Fruit fly (Drosophila melanogaster) whole organism, prepupa: ENCODE measurements around the gene Tat.
A peak's percentile ranks its signal among the peaks of the same experiment; 100 is the strongest.

Experiments used
- Blimp-1 ChIP-seq: fragments of 200-800 bp; sonication (Bioruptor generic); optimal IDR thresholded peaks from 3 replicates; lab custom pipeline; 2017; ENCODE audit warnings: missing biosample characterization, missing genetic modification characterization, mild to moderate bottlenecking, moderate library complexity, missing genetic modification reagents
- CG10631 ChIP-seq: fragments of 200-800 bp; sonication (Bioruptor generic); optimal IDR thresholded peaks from 2 replicates; lab custom pipeline; 2016; ENCODE audit warnings: missing biosample characterization, missing genetic modification characterization
- CG10669 ChIP-seq: fragments of 200-800 bp; sonication (Bioruptor generic); optimal IDR thresholded peaks from 3 replicates; lab custom pipeline; 2018; ENCODE audit warnings: missing biosample characterization, mild to moderate bottlenecking, missing genetic modification characterization, moderate library complexity
- CG11294 ChIP-seq: fragments of 200-800 bp; sonication (Bioruptor generic); IDR thresholded peaks from 2 replicates; pipeline ENCODE4 v1.3.6; 2022; ENCODE audit warnings: missing biosample characterization, missing genetic modification characterization
- CG11762 ChIP-seq: fragments of 200-800 bp; sonication (Bioruptor generic); optimal IDR thresholded peaks from 3 replicates; lab custom pipeline; 2016; ENCODE audit warnings: missing biosample characterization, missing genetic modification characterization; ENCODE audit not compliant: insufficient read depth
- CG15336 ChIP-seq: fragments of 200-800 bp; sonication (Bioruptor generic); IDR thresholded peaks from 2 replicates; pipeline ENCODE4 v1.3.6; 2022; ENCODE audit warnings: missing biosample characterization, missing genetic modification characterization
- CG1621 ChIP-seq: fragments of 200-800 bp; sonication (Bioruptor generic); optimal IDR thresholded peaks from 3 replicates; lab custom pipeline; 2018; ENCODE audit warnings: missing biosample characterization, mild to moderate bottlenecking, missing genetic modification characterization
- CG3032 ChIP-seq: fragments of 200-800 bp; optimal IDR thresholded peaks from 2 replicates; lab custom pipeline; 2019; ENCODE audit warnings: missing biosample characterization, mild to moderate bottlenecking, missing genetic modification characterization, moderate library complexity
- CG31627 ChIP-seq: fragments of 200-800 bp; sonication (Bioruptor generic); optimal IDR thresholded peaks from 3 replicates; lab custom pipeline; 2016; ENCODE audit warnings: missing biosample characterization, missing genetic modification characterization
- CG32006 ChIP-seq: fragments of 200-800 bp; sonication (Bioruptor generic); optimal IDR thresholded peaks from 3 replicates; lab custom pipeline; 2017; ENCODE audit warnings: missing biosample characterization, mild to moderate bottlenecking, missing genetic modification characterization
- CG34406 ChIP-seq: fragments of 200-800 bp; sonication (Bioruptor generic); optimal IDR thresholded peaks from 3 replicates; lab custom pipeline; 2016; ENCODE audit warnings: missing biosample characterization, missing genetic modification characterization
- CG3919 ChIP-seq: fragments of 200-800 bp; sonication (Bioruptor generic); optimal IDR thresholded peaks from 3 replicates; lab custom pipeline; 2016; ENCODE audit warnings: missing biosample characterization, missing genetic modification characterization
- CG4318 ChIP-seq: fragments of 200-800 bp; sonication (Bioruptor generic); optimal IDR thresholded peaks from 3 replicates; lab custom pipeline; 2017; ENCODE audit warnings: missing biosample characterization, mild to moderate bottlenecking, missing genetic modification characterization
- CG6276 ChIP-seq: fragments of 200-800 bp; sonication (Bioruptor generic); optimal IDR thresholded peaks from 2 replicates; lab custom pipeline; 2017; ENCODE audit warnings: missing biosample characterization, mild to moderate bottlenecking, missing genetic modification characterization
- CG6854 ChIP-seq: fragments of 200-800 bp; sonication (Bioruptor generic); optimal IDR thresholded peaks from 2 replicates; lab custom pipeline; 2017; ENCODE audit warnings: missing biosample characterization, mild to moderate bottlenecking, missing genetic modification characterization
- CG7368 ChIP-seq: fragments of 200-800 bp; sonication (Bioruptor generic); optimal IDR thresholded peaks from 3 replicates; lab custom pipeline; 2016; ENCODE audit warnings: missing biosample characterization, missing genetic modification characterization
- CG8632 ChIP-seq: fragments of 200-800 bp; sonication (Bioruptor generic); optimal IDR thresholded peaks from 3 replicates; lab custom pipeline; 2016; ENCODE audit warnings: missing biosample characterization, missing genetic modification characterization
- CG9139 ChIP-seq: fragments of 200-800 bp; sonication (Bioruptor generic); optimal IDR thresholded peaks from 3 replicates; lab custom pipeline; 2017; ENCODE audit warnings: missing biosample characterization, mild to moderate bottlenecking, missing genetic modification characterization
- Eip75B ChIP-seq: fragments of 200-800 bp; sonication (Bioruptor generic); optimal IDR thresholded peaks from 3 replicates; lab custom pipeline; 2016; ENCODE audit warnings: missing biosample characterization, missing genetic modification characterization
- Eip78C ChIP-seq: fragments of 200-800 bp; sonication (Bioruptor generic); peaks from one replicate; lab custom pipeline; 2016; ENCODE audit warnings: missing biosample characterization, missing genetic modification characterization
- Eip93F ChIP-seq: fragments of 200-800 bp; sonication (Bioruptor generic); optimal IDR thresholded peaks from 2 replicates; lab custom pipeline; 2016; ENCODE audit warnings: missing biosample characterization, mild to moderate bottlenecking, missing genetic modification characterization
- Ets96B ChIP-seq: fragments of 200-800 bp; optimal IDR thresholded peaks from 2 replicates; lab custom pipeline; 2019; ENCODE audit warnings: missing biosample characterization, mild to moderate bottlenecking, missing genetic modification characterization, moderate library complexity
- Gug ChIP-seq: fragments of 200-800 bp; sonication (Bioruptor generic); IDR thresholded peaks from 2 replicates; pipeline ENCODE4 v1.3.6; 2022; ENCODE audit warnings: missing biosample characterization, missing genetic modification characterization
- Hr39 ChIP-seq: fragments of 200-800 bp; sonication (Bioruptor generic); optimal IDR thresholded peaks from 2 replicates; lab custom pipeline; 2016; ENCODE audit warnings: missing biosample characterization, missing genetic modification characterization
- Hr4 ChIP-seq: fragments of 200-800 bp; sonication (Bioruptor generic); optimal IDR thresholded peaks from 3 replicates; lab custom pipeline; 2016; ENCODE audit warnings: missing biosample characterization, missing genetic modification characterization
- Lpt ChIP-seq: fragments of 200-800 bp; sonication (Bioruptor generic); optimal IDR thresholded peaks from 3 replicates; lab custom pipeline; 2016; ENCODE audit warnings: missing biosample characterization, missing genetic modification characterization
- Smox ChIP-seq: fragments of 200-800 bp; sonication (Bioruptor generic); optimal IDR thresholded peaks from 3 replicates; lab custom pipeline; 2016; ENCODE audit warnings: missing biosample characterization, missing genetic modification characterization
- Sox14 ChIP-seq: fragments of 200-800 bp; sonication (Bioruptor generic); optimal IDR thresholded peaks from 3 replicates; lab custom pipeline; 2016; ENCODE audit warnings: missing biosample characterization, missing genetic modification characterization
- achi ChIP-seq: fragments of 200-800 bp; sonication (Bioruptor generic); optimal IDR thresholded peaks from 3 replicates; lab custom pipeline; 2016; ENCODE audit warnings: missing biosample characterization, missing genetic modification characterization
- acj6 ChIP-seq: fragments of 200-800 bp; sonication (Bioruptor generic); optimal IDR thresholded peaks from 3 replicates; lab custom pipeline; 2016; ENCODE audit warnings: missing biosample characterization, missing genetic modification characterization
- cyc ChIP-seq: fragments of 200-800 bp; sonication (Bioruptor generic); optimal IDR thresholded peaks from 3 replicates; lab custom pipeline; 2016; ENCODE audit warnings: missing biosample characterization, missing genetic modification characterization
- dac ChIP-seq: fragments of 200-800 bp; sonication (Bioruptor generic); optimal IDR thresholded peaks from 2 replicates; lab custom pipeline; 2017; ENCODE audit warnings: missing biosample characterization, mild to moderate bottlenecking, missing genetic modification characterization
- esn ChIP-seq: fragments of 200-800 bp; sonication (Bioruptor generic); optimal IDR thresholded peaks from 2 replicates; lab custom pipeline; 2016; ENCODE audit warnings: missing biosample characterization, mild to moderate bottlenecking, missing genetic modification characterization, moderate library complexity
- fd85E ChIP-seq: fragments of 200-800 bp; sonication (Bioruptor generic); optimal IDR thresholded peaks from 3 replicates; lab custom pipeline; 2016; ENCODE audit warnings: missing biosample characterization, missing genetic modification characterization
- fkh ChIP-seq: fragments of 200-800 bp; sonication (Bioruptor generic); optimal IDR thresholded peaks from 3 replicates; lab custom pipeline; 2017; ENCODE audit warnings: missing biosample characterization, mild to moderate bottlenecking, missing genetic modification characterization, moderate library complexity
- lz ChIP-seq: fragments of 200-800 bp; sonication (Bioruptor generic); optimal IDR thresholded peaks from 3 replicates; lab custom pipeline; 2016; ENCODE audit warnings: missing biosample characterization, missing genetic modification characterization
- pdm3 ChIP-seq: fragments of 200-800 bp; sonication (Bioruptor generic); optimal IDR thresholded peaks from 3 replicates; lab custom pipeline; 2016; ENCODE audit warnings: missing biosample characterization, missing genetic modification characterization
- salr ChIP-seq, 2 experiments: fragments of 200-800 bp; sonication (Bioruptor generic); optimal IDR thresholded peaks; 3 replicates each; lab custom pipeline; 2016 to 2018; ENCODE audit warnings: missing biosample characterization in 2 of 2, missing genetic modification characterization in 2 of 2, mild to moderate bottlenecking in 1 of 2
- ss ChIP-seq, 2 experiments: fragments of 200-800 bp; sonication (Bioruptor generic); optimal IDR thresholded peaks; 2 replicates in 1 of 2; 3 replicates in 1 of 2; lab custom pipeline; 2017 to 2018; ENCODE audit warnings: mild to moderate bottlenecking in 2 of 2, missing biosample characterization in 2 of 2, missing genetic modification characterization in 2 of 2, moderate library complexity in 1 of 2
- topi ChIP-seq: fragments of 200-800 bp; sonication (Bioruptor generic); optimal IDR thresholded peaks from 3 replicates; lab custom pipeline; 2016; ENCODE audit warnings: missing biosample characterization, missing genetic modification characterization
- vri ChIP-seq: fragments of 200-800 bp; sonication (Bioruptor generic); optimal IDR thresholded peaks from 3 replicates; lab custom pipeline; 2016; ENCODE audit warnings: missing biosample characterization, mild to moderate bottlenecking, missing genetic modification characterization

The Tat gene

dm6 chrX:14218045-14218483 lies 43.0 kb upstream of the Tat start (continued):
- peak; percentile 89 for TF ChIP-seq CG4318 (GFP tag; lab: Kevin White, UChicago)
- TF ChIP-seq CG11294 = peak; percentile 87
- TF ChIP-seq CG34406 (GFP tag; lab: Kevin White, UChicago) = peak; percentile 97
- TF ChIP-seq CG3032 (tag; lab: Kevin White, UChicago) = peak; percentile 98
- peak; percentile 98 for TF ChIP-seq esn (GFP tag; lab: Kevin White, UChicago)
- TF ChIP-seq CG31627 (GFP tag; lab: Kevin White, UChicago) = peak; percentile 95
- TF ChIP-seq cyc (GFP tag; lab: Kevin White, UChicago) = peak; percentile 97
- peak; percentile 92 for TF ChIP-seq Hr39 (GFP tag; lab: Kevin White, UChicago)
- TF ChIP-seq CG6276 (GFP tag; lab: Kevin White, UChicago) = peak; percentile 90
- TF ChIP-seq CG10631 (GFP tag; lab: Kevin White, UChicago) = peak; percentile 97
- TF ChIP-seq Sox14 = peak; percentile 95
- TF ChIP-seq Ets96B (tag; lab: Kevin White, UChicago) = peak; percentile 97
- peak; percentile 98 for TF ChIP-seq CG15336
- peak; percentile 98 for TF ChIP-seq Eip75B (GFP tag; lab: Kevin White, UChicago)
- TF ChIP-seq CG11762 (GFP tag; lab: Kevin White, UChicago) = peak; percentile 96
- peak; percentile 97 for TF ChIP-seq Smox
- TF ChIP-seq CG9139 (GFP tag; lab: Kevin White, UChicago) = peak; percentile 96
- peak; percentile 97 for TF ChIP-seq CG6854 (GFP tag; lab: Kevin White, UChicago)
- peak; percentile 96 for TF ChIP-seq CG7368 (GFP tag; lab: Kevin White, UChicago)
- TF ChIP-seq fd85E (GFP tag; lab: Kevin White, UChicago) = peak; percentile 91
- peak; percentile 89 to 93 for TF ChIP-seq salr (GFP tag; optimal IDR thresholded peaks at IDR 0.05; lab: Kevin White, UChicago)
- peak; percentile 95 for TF ChIP-seq CG32006 (GFP tag; lab: Kevin White, UChicago)
- TF ChIP-seq CG1621 (tag; lab: Kevin White, UChicago) = peak; percentile 94
- peak; percentile 97 for TF ChIP-seq lz (GFP tag; lab: Kevin White, UChicago)
- TF ChIP-seq Eip93F (GFP tag; lab: Kevin White, UChicago) = peak; percentile 87
- TF ChIP-seq pdm3 (GFP tag; lab: Kevin White, UChicago) = peak; percentile 96
- peak; percentile 90 for TF ChIP-seq Blimp-1 (GFP tag; lab: Kevin White, UChicago)
- TF ChIP-seq vri (GFP tag; lab: Kevin White, UChicago) = peak; percentile 93

dm6 chrX:14221182-14221581 lies 39.8 kb upstream of the Tat start:
- no peak for TF ChIP-seq CG8632 (GFP tag; lab: Kevin White, UChicago)
- TF ChIP-seq topi (GFP tag; lab: Kevin White, UChicago) = no peak
- TF ChIP-seq Eip78C (GFP tag; lab: Kevin White, UChicago) = peak; percentile 49

dm6 chrX:14221995-14222394 lies 39.0 kb upstream of the Tat start:
- TF ChIP-seq Smox = no peak
- no peak for TF ChIP-seq dac (GFP tag; lab: Kevin White, UChicago)
- TF ChIP-seq esn (GFP tag; lab: Kevin White, UChicago) = no peak
- no peak for TF ChIP-seq CG34406 (GFP tag; lab: Kevin White, UChicago)
- TF ChIP-seq Lpt (GFP tag; lab: Kevin White, UChicago) = no peak
- TF ChIP-seq CG6276 (GFP tag; lab: Kevin White, UChicago) = no peak
- TF ChIP-seq Hr4 = no peak
- TF ChIP-seq CG3919 (GFP tag; lab: Kevin White, UChicago) = no peak
- no peak for TF ChIP-seq CG1621 (tag; lab: Kevin White, UChicago)
- no peak for TF ChIP-seq achi
- no peak for TF ChIP-seq Eip93F (GFP tag; lab: Kevin White, UChicago)

- no peak for TF ChIP-seq CG8632 (GFP tag; lab: Kevin White, UChicago)
- no peak for TF ChIP-seq CG32006 (GFP tag; lab: Kevin White, UChicago)
- no peak for TF ChIP-seq fkh (GFP tag; lab: Kevin White, UChicago)
- no peak for TF ChIP-seq acj6 (GFP tag; lab: Kevin White, UChicago)
- no peak for TF ChIP-seq Gug
- TF ChIP-seq CG10669 = no peak
- no peak for TF ChIP-seq ss (GFP tag; optimal IDR thresholded peaks at IDR 0.05; lab: Kevin White, UChicago)
- TF ChIP-seq CG15336 = no peak
- no peak for TF ChIP-seq salr (GFP tag; optimal IDR thresholded peaks at IDR 0.05; lab: Kevin White, UChicago)
- TF ChIP-seq Hr4 = no peak
- no peak for TF ChIP-seq Eip93F (GFP tag; lab: Kevin White, UChicago)
- no peak for TF ChIP-seq Smox
Observed at dm6 chrX:14225665-14226064, 35.4 kb upstream of the Tat start, which contains the start of gene CG11674. Gene CG11674 (minus strand): TSS chrX:14225879.
